Worm (Caenorhabditis elegans) whole organism, L4 larva: ENCODE results near the gene daf-10.

ENCODE experiments used
- D1046.2 ChIP-seq: fragments of 200-800 bp; sonication (Bioruptor generic); IDR thresholded peaks from 2 replicates; pipeline ENCODE4 v1.3.6; 2022; ENCODE audit warnings: missing genetic modification characterization, missing compliant biosample characterization
- F10B5.3 ChIP-seq: sonication (generic microtip); optimal IDR thresholded peaks from 2 replicates; lab custom pipeline; 2016; ENCODE audit warnings: mild to moderate bottlenecking, missing genetic modification characterization, missing compliant biosample characterization
- F49E8.2 ChIP-seq: sonication (generic microtip); optimal IDR thresholded peaks from 2 replicates; lab custom pipeline; 2016; ENCODE audit warnings: missing compliant biosample characterization, mild to moderate bottlenecking, missing genetic modification characterization, borderline replicate concordance
- R02D3.7 ChIP-seq: fragments of 150-350 bp; sonication (generic microtip); optimal IDR thresholded peaks from 3 replicates; lab custom pipeline; 2014; ENCODE audit warnings: missing biosample characterization, missing genetic modification characterization
- T20F7.1 ChIP-seq: fragments of 200-800 bp; sonication (Bioruptor generic); optimal IDR thresholded peaks from 2 replicates; lab custom pipeline; 2018; ENCODE audit warnings: mild to moderate bottlenecking, missing genetic modification characterization, missing compliant biosample characterization
- Y5F2A.4 ChIP-seq: fragments of 200-800 bp; sonication (Bioruptor generic); optimal IDR thresholded peaks from 2 replicates; lab custom pipeline; 2018; ENCODE audit warnings: mild to moderate bottlenecking, missing genetic modification characterization, missing compliant biosample characterization
- Y75B8A.6 ChIP-seq: fragments of 200-800 bp; sonication (Bioruptor generic); IDR thresholded peaks from 2 replicates; pipeline ENCODE4 v1.3.6; 2022; ENCODE audit warnings: missing genetic modification reagents, missing genetic modification characterization, missing compliant biosample characterization
- ZK546.5 ChIP-seq, 2 experiments: sonication (generic microtip); optimal IDR thresholded peaks; 2 replicates each; lab custom pipeline; 2017; ENCODE audit warnings: missing biosample characterization in 2 of 2, missing genetic modification characterization in 2 of 2
- ama-1 ChIP-seq: fragments of 150-350 bp; optimal IDR thresholded peaks from 2 replicates; lab custom pipeline; 2014; ENCODE audit warnings: inconsistent platforms, mixed read lengths
- ceh-28 ChIP-seq: fragments of 150-350 bp; optimal IDR thresholded peaks from 2 replicates; lab custom pipeline; 2014; ENCODE audit warnings: missing biosample characterization, missing genetic modification reagents, missing genetic modification characterization
- ceh-32 ChIP-seq: sonication (generic microtip); optimal IDR thresholded peaks from 2 replicates; lab custom pipeline; 2016; ENCODE audit warnings: mild to moderate bottlenecking, missing genetic modification characterization, missing compliant biosample characterization; ENCODE audit not compliant: poor library complexity
- ceh-62 ChIP-seq: sonication (generic microtip); optimal IDR thresholded peaks from 2 replicates; lab custom pipeline; 2017; ENCODE audit warnings: missing biosample characterization, missing genetic modification characterization
- ceh-82 ChIP-seq: sonication (generic microtip); optimal IDR thresholded peaks from 2 replicates; lab custom pipeline; 2017; ENCODE audit warnings: missing biosample characterization, missing genetic modification characterization
- ctbp-1 ChIP-seq: fragments of 200-800 bp; sonication (Bioruptor generic); IDR thresholded peaks from 2 replicates; pipeline ENCODE4 v1.3.6; 2022; ENCODE audit warnings: missing genetic modification reagents, missing genetic modification characterization, missing compliant biosample characterization
- dmd-6 ChIP-seq: fragments of 200-800 bp; sonication (Bioruptor generic); IDR thresholded peaks from 2 replicates; pipeline ENCODE4 v1.3.6; 2022; ENCODE audit warnings: missing genetic modification reagents, missing genetic modification characterization, missing compliant biosample characterization
- dmd-8 ChIP-seq: fragments of 200-800 bp; sonication (Bioruptor generic); IDR thresholded peaks from 2 replicates; pipeline ENCODE4 v1.3.6; 2022; ENCODE audit warnings: missing genetic modification characterization, missing compliant biosample characterization
- dmd-9 ChIP-seq: fragments of 200-800 bp; sonication (Bioruptor generic); IDR thresholded peaks from 2 replicates; pipeline ENCODE4 v1.3.6; 2022; ENCODE audit warnings: missing genetic modification reagents, missing genetic modification characterization, missing compliant biosample characterization
- dpl-1 ChIP-seq: fragments of 150-350 bp; optimal IDR thresholded peaks from 2 replicates; lab custom pipeline; 2014; ENCODE audit warnings: missing biosample characterization, missing genetic modification reagents, missing genetic modification characterization
- duxl-1 ChIP-seq: sonication (generic microtip); optimal IDR thresholded peaks from 2 replicates; lab custom pipeline; 2016; ENCODE audit warnings: mild to moderate bottlenecking, missing genetic modification characterization, moderate library complexity, missing compliant biosample characterization; ENCODE audit not compliant: poor library complexity
- dve-1 ChIP-seq: sonication (generic microtip); optimal IDR thresholded peaks from 2 replicates; lab custom pipeline; 2017; ENCODE audit warnings: antibody characterized with exemption, mild to moderate bottlenecking, missing genetic modification characterization, missing compliant biosample characterization; ENCODE audit not compliant: insufficient read depth
- egl-43 ChIP-seq: fragments of 200-800 bp; sonication (Bioruptor generic); IDR thresholded peaks from 2 replicates; pipeline ENCODE4 v1.3.6; 2022; ENCODE audit warnings: missing genetic modification reagents, missing genetic modification characterization, missing compliant biosample characterization
- gei-8 ChIP-seq: fragments of 200-800 bp; sonication (Bioruptor generic); optimal IDR thresholded peaks from 2 replicates; lab custom pipeline; 2018; ENCODE audit warnings: mild to moderate bottlenecking, missing genetic modification characterization, missing compliant biosample characterization
- hif-1 ChIP-seq, 2 experiments: sonication (generic microtip); optimal IDR thresholded peaks; 2 replicates each; lab custom pipeline; 2016 to 2017; ENCODE audit warnings: missing compliant biosample characterization in 2 of 2, missing genetic modification characterization in 2 of 2, missing genetic modification reagents in 2 of 2, missing genotype in 2 of 2, mild to moderate bottlenecking in 1 of 2
- hlh-11 ChIP-seq: fragments of 200-800 bp; sonication (Bioruptor generic); optimal IDR thresholded peaks from 2 replicates; lab custom pipeline; 2018; ENCODE audit warnings: mild to moderate bottlenecking, missing genetic modification characterization, missing compliant biosample characterization
- hlh-30 ChIP-seq: sonication (generic microtip); optimal IDR thresholded peaks from 2 replicates; lab custom pipeline; 2017; ENCODE audit warnings: antibody characterized with exemption, mild to moderate bottlenecking, missing genetic modification characterization, missing compliant biosample characterization; ENCODE audit not compliant: insufficient read depth
- jun-1 ChIP-seq: fragments of 150-350 bp; optimal IDR thresholded peaks from 2 replicates; lab custom pipeline; 2014; ENCODE audit warnings: missing biosample characterization, missing genetic modification reagents, missing genetic modification characterization
- lin-15B ChIP-seq: fragments of 150-350 bp; sonication (generic microtip); optimal IDR thresholded peaks from 3 replicates; lab custom pipeline; 2014; ENCODE audit warnings: missing biosample characterization, missing genetic modification characterization
- lin-29 ChIP-seq: fragments of 200-800 bp; sonication (Bioruptor generic); IDR thresholded peaks from 2 replicates; pipeline ENCODE4 v1.3.6; 2022; ENCODE audit warnings: missing genetic modification reagents, missing genetic modification characterization, missing compliant biosample characterization
- lin-38 ChIP-seq: fragments of 200-800 bp; sonication (Bioruptor generic); IDR thresholded peaks from 2 replicates; pipeline ENCODE4 v1.3.6; 2022; ENCODE audit warnings: missing genetic modification reagents, missing genetic modification characterization, missing compliant biosample characterization
- lin-39 ChIP-seq: fragments of 150-350 bp; optimal IDR thresholded peaks from 2 replicates; lab custom pipeline; 2014; ENCODE audit warnings: missing biosample characterization, missing genetic modification reagents, missing genetic modification characterization
- mes-2 ChIP-seq: sonication (generic microtip); optimal IDR thresholded peaks from 2 replicates; lab custom pipeline; 2016; ENCODE audit warnings: missing genotype, mild to moderate bottlenecking, missing genetic modification characterization, missing compliant biosample characterization; ENCODE audit not compliant: poor library complexity, severe bottlenecking
- mxl-3 ChIP-seq: fragments of 200-800 bp; sonication (Bioruptor generic); optimal IDR thresholded peaks from 2 replicates; lab custom pipeline; 2018; ENCODE audit warnings: mild to moderate bottlenecking, missing genetic modification characterization, missing compliant biosample characterization
- nhr-102 ChIP-seq: sonication (generic microtip); optimal IDR thresholded peaks from 2 replicates; lab custom pipeline; 2016; ENCODE audit warnings: mild to moderate bottlenecking, missing genetic modification characterization, moderate library complexity, missing compliant biosample characterization
- nhr-28 ChIP-seq: fragments of 150-350 bp; optimal IDR thresholded peaks from 2 replicates; lab custom pipeline; 2014; ENCODE audit warnings: missing biosample characterization, missing genetic modification characterization
- nhr-41 ChIP-seq: fragments of 200-800 bp; sonication (Bioruptor generic); IDR thresholded peaks from 2 replicates; pipeline ENCODE4 v1.3.6; 2022; ENCODE audit warnings: missing genetic modification reagents, missing genetic modification characterization, missing compliant biosample characterization
- nhr-42 ChIP-seq: fragments of 200-800 bp; sonication (Bioruptor generic); IDR thresholded peaks from 2 replicates; pipeline ENCODE4 v1.3.6; 2022; ENCODE audit warnings: missing genetic modification characterization, missing compliant biosample characterization
- nhr-48 ChIP-seq: sonication (generic microtip); optimal IDR thresholded peaks from 2 replicates; lab custom pipeline; 2016; ENCODE audit warnings: mild to moderate bottlenecking, missing genetic modification characterization, missing compliant biosample characterization
- nhr-6 ChIP-seq: fragments of 150-350 bp; optimal IDR thresholded peaks from 2 replicates; lab custom pipeline; 2014; ENCODE audit warnings: missing biosample characterization, missing genetic modification characterization
- php-3 ChIP-seq: fragments of 200-800 bp; sonication (Bioruptor generic); IDR thresholded peaks from 2 replicates; pipeline ENCODE4 v1.3.6; 2022; ENCODE audit warnings: missing genetic modification reagents, missing genetic modification characterization, missing compliant biosample characterization
- pqm-1 ChIP-seq: sonication (generic microtip); optimal IDR thresholded peaks from 2 replicates; lab custom pipeline; 2017; ENCODE audit warnings: missing biosample characterization, missing genetic modification characterization
- saeg-2 ChIP-seq: fragments of 200-800 bp; sonication (Bioruptor generic); IDR thresholded peaks from 2 replicates; pipeline ENCODE4 v1.3.6; 2022; ENCODE audit warnings: missing genetic modification reagents, missing genetic modification characterization, missing compliant biosample characterization
- skn-1 ChIP-seq: fragments of 150-350 bp; optimal IDR thresholded peaks from 2 replicates; lab custom pipeline; 2014; ENCODE audit warnings: missing biosample characterization, missing genetic modification characterization
- snpc-1.2 ChIP-seq: fragments of 200-800 bp; sonication (Bioruptor generic); IDR thresholded peaks from 2 replicates; pipeline ENCODE4 v1.3.6; 2022; ENCODE audit warnings: missing genetic modification reagents, missing genetic modification characterization, missing compliant biosample characterization
- spr-1 ChIP-seq: sonication (generic microtip); optimal IDR thresholded peaks from 2 replicates; lab custom pipeline; 2016; ENCODE audit warnings: mild to moderate bottlenecking, missing genetic modification characterization, missing compliant biosample characterization
- spr-3 ChIP-seq: fragments of 200-800 bp; sonication (Bioruptor generic); optimal IDR thresholded peaks from 2 replicates; lab custom pipeline; 2018; ENCODE audit warnings: mild to moderate bottlenecking, missing genetic modification characterization, missing compliant biosample characterization
- tag-97 ChIP-seq: fragments of 200-800 bp; sonication (Bioruptor generic); IDR thresholded peaks from 2 replicates; pipeline ENCODE4 v1.3.6; 2022; ENCODE audit warnings: missing genetic modification characterization, missing compliant biosample characterization
- unc-62 ChIP-seq, 3 experiments: fragments of 150-350 bp in 1 of 3; sonication (generic microtip); optimal IDR thresholded peaks in 2 of 3; peaks in 1 of 3; 1 replicate in 1 of 3; 2 replicates in 2 of 3; lab custom pipeline; 2014 to 2017; ENCODE audit warnings: missing biosample characterization in 3 of 3, missing genetic modification characterization in 3 of 3, missing genetic modification reagents in 3 of 3, missing genotype in 1 of 3
- vab-7 ChIP-seq: fragments of 200-800 bp; sonication (Bioruptor generic); IDR thresholded peaks from 2 replicates; pipeline ENCODE4 v1.3.6; 2022; ENCODE audit warnings: missing genetic modification reagents, missing genetic modification characterization, missing compliant biosample characterization
- zag-1 ChIP-seq: fragments of 150-350 bp; optimal IDR thresholded peaks from 2 replicates; lab custom pipeline; 2014; ENCODE audit warnings: missing biosample characterization, missing genetic modification characterization
- zfp-2 ChIP-seq: sonication (generic microtip); optimal IDR thresholded peaks from 2 replicates; lab custom pipeline; 2016; ENCODE audit warnings: mild to moderate bottlenecking, missing genetic modification characterization, missing compliant biosample characterization
- zip-11 ChIP-seq: fragments of 200-800 bp; sonication (Bioruptor generic); IDR thresholded peaks from 2 replicates; pipeline ENCODE4 v1.3.6; 2022; ENCODE audit warnings: missing genetic modification characterization, missing compliant biosample characterization
- zip-2 ChIP-seq: fragments of 150-350 bp; optimal IDR thresholded peaks from 2 replicates; lab custom pipeline; 2014; ENCODE audit warnings: missing biosample characterization, missing genetic modification characterization

Gene daf-10

ce11 chrIV:9118348-9118747 is 27.7 kb downstream of the daf-10 start (continued):
- TF ChIP-seq mes-2 (tag; lab: Kevin White, UChicago) (no peak), lin-29 (GFP tag; lab: Robert Waterston, UW) (no peak), mxl-3 (GFP tag; lab: Kevin White, UChicago) (peak; percentile 41), spr-1 (no peak), ZK546.5 (tag; optimal IDR thresholded peaks at IDR 0.05; lab: Kevin White, UChicago) (no peak), ceh-32 (tag; lab: Kevin White, UChicago) (no peak), Y5F2A.4 (no peak), hif-1 (tag; optimal IDR thresholded peaks at IDR 0.05; lab: Kevin White, UChicago) (no peak), nhr-6 (no peak), snpc-1.2 (no peak), lin-38 (GFP tag; lab: Robert Waterston, UW) (no peak), dmd-8 (GFP tag; lab: Robert Waterston, UW) (no peak), zip-11 (GFP tag; lab: Robert Waterston, UW) (no peak), unc-62 (GFP tag; optimal IDR thresholded peaks at IDR 0.05 in 1 of 2; lab: Kevin White, UChicago) (peak in 1 of 2 experiments; percentile 86), unc-62 (tag; optimal IDR thresholded peaks at IDR 0.05; lab: Kevin White, UChicago) (no peak), ceh-82 (tag; lab: Kevin White, UChicago) (no peak), nhr-48 (tag; lab: Kevin White, UChicago) (no peak), spr-3 (GFP tag; lab: Kevin White, UChicago) (no peak), nhr-41 (GFP tag; lab: Robert Waterston, UW) (no peak), ctbp-1 (GFP tag; lab: Robert Waterston, UW) (no peak), vab-7 (GFP tag; lab: Robert Waterston, UW) (no peak), hlh-11 (peak; percentile 75), nhr-42 (GFP tag; lab: Robert Waterston, UW) (no peak), R02D3.7 (tag; lab: Kevin White, UChicago) (no peak), F10B5.3 (tag; lab: Kevin White, UChicago) (no peak), Y75B8A.6 (GFP tag; lab: Robert Waterston, UW) (no peak), skn-1 (tag; lab: Kevin White, UChicago) (no peak), dmd-6 (GFP tag; lab: Robert Waterston, UW) (peak; percentile 68), dve-1 (tag; lab: Kevin White, UChicago) (peak; percentile 15), gei-8 (GFP tag; lab: Kevin White, UChicago) (no peak), F49E8.2 (tag; lab: Kevin White, UChicago) (no peak), jun-1 (tag; lab: Kevin White, UChicago) (no peak), dmd-9 (GFP tag; lab: Robert Waterston, UW) (no peak), T20F7.1 (no peak), tag-97 (GFP tag; lab: Robert Waterston, UW) (no peak), ama-1 (lab: Kevin White, UChicago) (peak; percentile 6), zag-1 (tag; lab: Kevin White, UChicago) (no peak), php-3 (GFP tag; lab: Robert Waterston, UW) (no peak), ceh-62 (no peak), zip-2 (no peak), lin-39 (tag; lab: Kevin White, UChicago) (no peak), nhr-102 (tag; lab: Kevin White, UChicago) (no peak), egl-43 (no peak), saeg-2 (GFP tag; lab: Robert Waterston, UW) (no peak), dpl-1 (GFP tag; lab: Kevin White, UChicago) (no peak), zfp-2 (tag; lab: Kevin White, UChicago) (no peak), duxl-1 (no peak), D1046.2 (no peak), pqm-1 (tag; lab: Kevin White, UChicago) (peak; percentile 59), hlh-30 (tag; lab: Kevin White, UChicago) (peak; percentile 47), ceh-28 (tag; lab: Kevin White, UChicago) (no peak), nhr-28 (tag; lab: Kevin White, UChicago) (peak; percentile 79), lin-15B (no peak)
